Worm (Caenorhabditis elegans): ENCODE results near the gene gcsh-1.

Gene gcsh-1

ce11 chrX:14557352-14557935, 42.6 kb upstream of the gcsh-1 start (continued):
- TF ChIP-seq nhr-6 (tag; optimal IDR thresholded peaks at IDR 0.05) (no peak), hlh-11 (tag; optimal IDR thresholded peaks at IDR 0.05) (peak; percentile 76), nhr-41 (GFP tag; IDR thresholded peaks at IDR 0.05) (no peak), zfp-2 (tag; optimal IDR thresholded peaks at IDR 0.05) (no peak), vab-7 (GFP tag; IDR thresholded peaks at IDR 0.05) (no peak), ztf-7 (tag; optimal IDR thresholded peaks at IDR 0.05) (peak; percentile 82), nhr-76 (tag; optimal IDR thresholded peaks at IDR 0.05) (no peak), mdl-1 (tag; optimal IDR thresholded peaks at IDR 0.05) (peak in 1 of 2 experiments; percentile 79), ceh-62 (tag; optimal IDR thresholded peaks at IDR 0.05) (no peak), mxl-2 (GFP tag; conservative IDR thresholded peaks at IDR 0.05) (no peak), ceh-44 (GFP tag; IDR thresholded peaks at IDR 0.05) (no peak), attf-4 (tag; optimal IDR thresholded peaks at IDR 0.05) (no peak), dve-1 (tag; optimal IDR thresholded peaks at IDR 0.05; ENCODE audit: insufficient read depth) (peak; percentile 47), skn-1 (tag; optimal IDR thresholded peaks at IDR 0.05) (no peak), lsy-2 (tag; optimal IDR thresholded peaks at IDR 0.05) (peak in 1 of 2 experiments; percentile 18), mdt-29 (GFP tag; IDR thresholded peaks at IDR 0.05) (no peak), snpc-4 (tag; optimal IDR thresholded peaks at IDR 0.05) (no peak), tra-1 (GFP tag; IDR thresholded peaks at IDR 0.05) (no peak; the same call in 1 of the 2 replicates), dmd-6 (GFP tag; IDR thresholded peaks at IDR 0.05) (peak; percentile 39), nhr-42 (GFP tag; IDR thresholded peaks at IDR 0.05) (no peak), nhr-28 (tag; optimal IDR thresholded peaks at IDR 0.05) (peak; percentile 77), madf-5 (GFP tag; IDR thresholded peaks at IDR 0.05) (no peak), nhr-102 (tag; optimal IDR thresholded peaks at IDR 0.05) (no peak), dmd-8 (GFP tag; IDR thresholded peaks at IDR 0.05) (no peak), madf-9 (GFP tag; conservative IDR thresholded peaks at IDR 0.05) (no peak), aha-1 (tag) (peak; percentile 96), dpl-1 (GFP tag; optimal IDR thresholded peaks at IDR 0.05) (no peak), duxl-1 (tag; optimal IDR thresholded peaks at IDR 0.05; ENCODE audit: poor library complexity) (no peak), T26A8.4 (GFP tag; IDR thresholded peaks at IDR 0.05) (0 out of 2 replicates have a peak, but pooled peaks have one; percentile 18), pha-4 (GFP tag; IDR thresholded peaks at IDR 0.05) (no peak), pha-4 (tag; optimal IDR thresholded peaks at IDR 0.05) (peak; percentile 48), T20F7.1 (GFP tag; optimal IDR thresholded peaks at IDR 0.05) (no peak), unc-62 (GFP tag; optimal IDR thresholded peaks at IDR 0.05 in 1 of 2) (peak in 1 of 2 experiments; percentile 98), unc-62 (tag; optimal IDR thresholded peaks at IDR 0.05) (peak; percentile 16), ceh-20 (GFP tag; IDR thresholded peaks at IDR 0.05) (no peak), F37D6.2 (tag; optimal IDR thresholded peaks at IDR 0.05) (no peak), egl-43 (GFP tag; IDR thresholded peaks at IDR 0.05) (no peak), hmg-1.1 (GFP tag; IDR thresholded peaks at IDR 0.05) (peak; percentile 81)

- TF ChIP-seq dmd-9 (GFP tag; IDR thresholded peaks at IDR 0.05) (no peak), unc-39 (tag; optimal IDR thresholded peaks at IDR 0.05) (no peak), egl-43 (GFP tag; IDR thresholded peaks at IDR 0.05) (no peak), daf-12 (tag; optimal IDR thresholded peaks at IDR 0.05) (no peak), daf-19 (GFP tag; conservative IDR thresholded peaks at IDR 0.05) (no peak), nhr-28 (tag; optimal IDR thresholded peaks at IDR 0.05) (peak; percentile 24), ceh-62 (tag; optimal IDR thresholded peaks at IDR 0.05) (no peak), zfp-2 (tag; optimal IDR thresholded peaks at IDR 0.05) (no peak), daf-8 (GFP tag; IDR thresholded peaks at IDR 0.05) (no peak), tra-1 (GFP tag; IDR thresholded peaks at IDR 0.05) (no peak), hlh-30 (tag; optimal IDR thresholded peaks at IDR 0.05; ENCODE audit: insufficient read depth) (peak; percentile 78), R02D3.7 (tag; optimal IDR thresholded peaks at IDR 0.05) (no peak), dmd-6 (GFP tag; IDR thresholded peaks at IDR 0.05) (peak; percentile 33; the same call in 1 of the 2 replicates), D1046.2 (GFP tag; IDR thresholded peaks at IDR 0.05) (no peak), daf-16 (GFP tag; optimal IDR thresholded peaks at IDR 0.05) (no peak), daf-16 (tag; optimal IDR thresholded peaks at IDR 0.05) (no peak), mxl-2 (GFP tag; conservative IDR thresholded peaks at IDR 0.05) (no peak), Y75B8A.6 (GFP tag; IDR thresholded peaks at IDR 0.05) (no peak), Y5F2A.4 (GFP tag; optimal IDR thresholded peaks at IDR 0.05) (no peak), jun-1 (tag; optimal IDR thresholded peaks at IDR 0.05) (no peak), php-3 (GFP tag; IDR thresholded peaks at IDR 0.05) (no peak), lin-13 (GFP tag; optimal IDR thresholded peaks at IDR 0.05) (no peak)
Measured at ce11 chrX:14556403-14556802, 41.5 kb upstream of the gcsh-1 start.

All from whole organism, L4 larva.